Fruit fly (Drosophila melanogaster): ENCODE data around the gene Dora.

Gene Dora

DNA sequence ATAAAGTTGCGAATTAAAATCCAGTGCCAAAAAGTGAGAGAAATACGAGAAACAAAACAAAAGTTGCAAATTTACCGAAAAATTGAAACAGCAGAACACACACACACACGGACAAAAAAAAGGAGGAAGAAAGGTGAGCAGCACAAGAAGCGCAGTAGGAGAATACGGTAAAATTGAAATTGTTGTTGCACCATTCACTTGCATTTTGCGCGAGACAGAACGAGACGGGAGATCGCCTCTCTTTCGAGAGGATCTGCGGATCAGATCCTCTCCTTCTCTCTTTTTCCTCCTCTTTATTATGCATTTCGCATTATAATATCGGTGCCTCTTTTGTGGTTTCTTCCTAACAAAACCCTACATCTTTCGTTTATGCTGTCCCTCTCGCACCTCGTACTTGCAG is 67.1 kb downstream of the Dora start:
- TF ChIP-seq CG6163 (GFP tag; IDR thresholded peaks at IDR 0.05) (no peak), Sox14 (GFP tag; optimal IDR thresholded peaks at IDR 0.05) (no peak), topi (GFP tag; optimal IDR thresholded peaks at IDR 0.05) (no peak), CG9139 (GFP tag; optimal IDR thresholded peaks at IDR 0.05) (no peak), Sox15 (GFP tag; optimal IDR thresholded peaks at IDR 0.05) (no peak), lz (GFP tag; optimal IDR thresholded peaks at IDR 0.05) (no peak), OdsH (GFP tag; optimal IDR thresholded peaks at IDR 0.05) (no peak), CG10669 (GFP tag; optimal IDR thresholded peaks at IDR 0.05) (no peak), cyc (GFP tag; optimal IDR thresholded peaks at IDR 0.05) (no peak), Sox102F (GFP tag; optimal IDR thresholded peaks at IDR 0.05) (no peak), CG11762 (GFP tag; optimal IDR thresholded peaks at IDR 0.05; ENCODE audit: insufficient read depth) (no peak), CG32006 (GFP tag; optimal IDR thresholded peaks at IDR 0.05) (no peak), Smox (GFP tag; optimal IDR thresholded peaks at IDR 0.05) (no peak), Gug (GFP tag; IDR thresholded peaks at IDR 0.05) (no peak), Ets96B (tag; optimal IDR thresholded peaks at IDR 0.05) (no peak), Lpt (GFP tag; optimal IDR thresholded peaks at IDR 0.05) (no peak), Hr38 (GFP tag; optimal IDR thresholded peaks at IDR 0.05) (no peak)

DNA sequence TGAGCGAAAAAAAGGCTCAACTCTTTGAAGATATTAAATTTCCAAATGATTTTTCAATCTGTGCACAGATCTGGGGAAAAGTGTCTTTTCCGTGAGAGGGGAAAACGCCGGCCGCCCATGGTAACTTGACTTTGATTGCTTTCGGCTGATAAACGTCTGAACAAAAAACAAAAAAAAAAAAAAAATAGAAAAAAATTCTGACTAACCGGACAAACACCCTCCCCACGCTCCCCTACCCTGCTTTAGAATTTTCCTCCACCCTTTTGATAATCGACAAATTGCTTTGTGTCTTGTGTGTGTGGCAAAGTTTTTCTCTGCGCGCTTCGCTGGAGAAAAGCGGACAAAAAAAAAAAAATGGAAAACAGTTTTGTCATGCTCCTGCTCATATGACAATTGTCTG is 69.7 kb downstream of the Dora start:
- TF ChIP-seq Sox14 (GFP tag; optimal IDR thresholded peaks at IDR 0.05) (no peak), CG8119 (GFP tag; IDR thresholded peaks at IDR 0.05) (no peak), topi (GFP tag; optimal IDR thresholded peaks at IDR 0.05) (no peak), Gug (GFP tag; IDR thresholded peaks at IDR 0.05) (no peak), Sox15 (GFP tag; optimal IDR thresholded peaks at IDR 0.05) (no peak), Hr4 (GFP tag; optimal IDR thresholded peaks at IDR 0.05) (no peak)
